Fruit fly (Drosophila melanogaster) whole organism, pupa: ENCODE measurements around the gene CG33272.

ENCODE experiments used
- CG10348 ChIP-seq: fragments of 200-800 bp; sonication (Bioruptor generic); IDR thresholded peaks from 2 replicates; pipeline ENCODE4 v1.3.6; 2022; ENCODE audit warnings: missing biosample characterization, missing genetic modification characterization
- CG12605 ChIP-seq: fragments of 200-800 bp; sonication (Bioruptor generic); IDR thresholded peaks from 2 replicates; pipeline ENCODE4 v1.3.6; 2022; ENCODE audit warnings: missing biosample characterization, missing genetic modification characterization
- CG13204 ChIP-seq: fragments of 200-800 bp; sonication (Bioruptor generic); optimal IDR thresholded peaks from 2 replicates; lab custom pipeline; 2018; ENCODE audit warnings: missing biosample characterization, mild to moderate bottlenecking, missing genetic modification characterization, moderate library complexity
- CG14655 ChIP-seq: fragments of 200-800 bp; sonication (Bioruptor generic); optimal IDR thresholded peaks from 3 replicates; lab custom pipeline; 2017; ENCODE audit warnings: mild to moderate bottlenecking, missing biosample characterization, missing genetic modification reagents, missing genetic modification characterization
- CG15710 ChIP-seq: fragments of 200-800 bp; sonication (Bioruptor generic); optimal IDR thresholded peaks from 2 replicates; lab custom pipeline; 2018; ENCODE audit warnings: missing biosample characterization, mild to moderate bottlenecking, missing genetic modification characterization, moderate library complexity
- CG17806 ChIP-seq: fragments of 200-800 bp; sonication (Bioruptor generic); optimal IDR thresholded peaks from 2 replicates; lab custom pipeline; 2018; ENCODE audit warnings: missing biosample characterization, mild to moderate bottlenecking, missing genetic modification characterization, moderate library complexity
- CG32121 ChIP-seq: fragments of 200-800 bp; sonication (Bioruptor generic); IDR thresholded peaks from 2 replicates; pipeline ENCODE4 v1.3.6; 2022; ENCODE audit warnings: missing biosample characterization, missing genetic modification characterization
- CG34367 ChIP-seq: fragments of 200-800 bp; sonication (Bioruptor generic); optimal IDR thresholded peaks from 2 replicates; lab custom pipeline; 2018; ENCODE audit warnings: missing biosample characterization, mild to moderate bottlenecking, missing genetic modification characterization
- CG4496 ChIP-seq: fragments of 200-800 bp; sonication (Bioruptor generic); IDR thresholded peaks from 3 replicates; pipeline ENCODE4 v1.3.6; 2022; ENCODE audit warnings: missing biosample characterization, missing genetic modification characterization
- CG8159 ChIP-seq: fragments of 200-800 bp; sonication (Bioruptor generic); optimal IDR thresholded peaks from 3 replicates; lab custom pipeline; 2018; ENCODE audit warnings: missing biosample characterization, mild to moderate bottlenecking, missing genetic modification characterization, moderate library complexity
- CG8301 ChIP-seq: fragments of 200-800 bp; sonication (Bioruptor generic); optimal IDR thresholded peaks from 2 replicates; lab custom pipeline; 2018; ENCODE audit warnings: missing biosample characterization, mild to moderate bottlenecking, missing genetic modification characterization
- CG9948 ChIP-seq: fragments of 200-800 bp; sonication (Bioruptor generic); optimal IDR thresholded peaks from 2 replicates; lab custom pipeline; 2018; ENCODE audit warnings: missing biosample characterization, mild to moderate bottlenecking, missing genetic modification characterization, moderate library complexity
- D1 ChIP-seq: fragments of 200-800 bp; sonication (Bioruptor generic); optimal IDR thresholded peaks from 2 replicates; lab custom pipeline; 2018; ENCODE audit warnings: missing biosample characterization, mild to moderate bottlenecking, missing genetic modification characterization, moderate library complexity
- EcR ChIP-seq: fragments of 200-800 bp; sonication (Bioruptor generic); optimal IDR thresholded peaks from 3 replicates; lab custom pipeline; 2019; ENCODE audit warnings: missing biosample characterization, missing genetic modification characterization, mild to moderate bottlenecking, moderate library complexity, missing genetic modification reagents
- Ets98B ChIP-seq: fragments of 200-800 bp; sonication (Bioruptor generic); IDR thresholded peaks from 2 replicates; pipeline ENCODE4 v1.3.6; 2022; ENCODE audit warnings: missing biosample characterization, missing genetic modification characterization
- Pif1A ChIP-seq: fragments of 200-800 bp; sonication (Bioruptor generic); optimal IDR thresholded peaks from 3 replicates; lab custom pipeline; 2016; ENCODE audit warnings: missing biosample characterization, missing genetic modification characterization
- Pif1B ChIP-seq: fragments of 200-800 bp; sonication (Bioruptor generic); optimal IDR thresholded peaks from 3 replicates; lab custom pipeline; 2016; ENCODE audit warnings: missing biosample characterization, missing genetic modification characterization
- Snoo ChIP-seq: fragments of 200-800 bp; sonication (Bioruptor generic); optimal IDR thresholded peaks from 3 replicates; lab custom pipeline; 2017; ENCODE audit warnings: missing biosample characterization, mild to moderate bottlenecking, missing genetic modification characterization, inconsistent platforms
- fd96Ca ChIP-seq: fragments of 200-800 bp; sonication (Bioruptor generic); IDR thresholded peaks from 3 replicates; pipeline ENCODE4 v1.3.6; 2022; ENCODE audit warnings: missing biosample characterization, missing genetic modification characterization
- gl ChIP-seq: fragments of 200-800 bp; sonication (Bioruptor generic); optimal IDR thresholded peaks from 2 replicates; lab custom pipeline; 2018; ENCODE audit warnings: missing biosample characterization, mild to moderate bottlenecking, missing genetic modification characterization
- rn ChIP-seq: fragments of 200-800 bp; sonication (Bioruptor generic); IDR thresholded peaks from 2 replicates; pipeline ENCODE4 v1.3.6; 2022; ENCODE audit warnings: missing biosample characterization, missing genetic modification characterization

The CG33272 gene

DNA sequence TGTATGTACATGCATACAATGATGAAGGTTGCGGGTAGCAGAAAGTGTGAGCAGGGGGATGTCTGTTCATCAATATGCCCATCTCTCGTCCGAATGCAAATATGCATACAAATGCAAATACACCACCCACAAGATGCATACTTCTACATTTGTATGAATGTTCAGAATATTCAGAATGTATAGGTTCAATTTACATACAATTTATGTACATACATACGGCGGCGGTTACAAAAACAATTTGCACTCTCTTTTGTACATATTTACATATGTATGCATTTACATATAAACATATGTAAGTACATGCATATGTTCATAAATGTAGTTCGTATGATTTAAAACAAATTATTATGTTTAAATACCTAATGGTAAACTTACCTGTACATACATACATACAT lies 18.5 kb downstream of the CG33272 start:
- no peak for TF ChIP-seq CG34367
- TF ChIP-seq Pif1A (GFP tag; lab: Kevin White, UChicago) = no peak

DNA sequence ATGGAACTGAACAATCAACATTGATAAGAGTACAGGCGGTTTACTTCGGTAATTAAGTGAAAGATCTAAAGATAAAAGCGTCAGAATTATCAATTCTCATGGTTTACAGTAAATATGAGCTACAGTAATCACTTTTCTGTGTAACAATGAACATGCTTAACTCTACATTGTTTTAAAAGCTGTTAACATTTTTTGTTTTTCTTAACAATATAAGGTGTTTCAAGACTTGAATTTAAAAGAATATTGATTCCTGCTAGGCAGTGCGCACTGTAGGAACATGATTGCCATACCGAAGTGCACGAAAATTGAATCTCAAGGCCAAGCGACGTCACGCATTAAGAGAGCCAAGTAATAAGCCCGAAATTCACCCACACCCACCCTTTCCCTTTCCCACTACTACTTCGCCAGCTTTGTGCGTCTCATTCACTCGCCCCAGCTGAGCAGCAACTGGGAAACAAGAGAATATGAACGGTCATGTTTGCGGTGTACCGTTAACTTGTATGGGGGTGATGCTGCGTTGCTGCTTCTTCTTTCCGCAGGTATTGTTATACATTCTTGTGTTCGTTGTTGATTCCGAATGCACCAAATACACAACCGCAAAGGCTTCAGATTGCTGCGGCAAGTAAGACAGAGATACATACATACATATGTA lies 19.0 kb downstream of the CG33272 start:
- no peak for TF ChIP-seq D1 (tag; lab: Kevin White, UChicago)
- peak; percentile 57 for TF ChIP-seq CG15710 (tag; lab: Kevin White, UChicago)
- no peak for TF ChIP-seq CG13204
- TF ChIP-seq CG12605 = peak; percentile 54
- peak; percentile 73 for TF ChIP-seq CG4496 (GFP tag; lab: Robert Waterston, UW)
- TF ChIP-seq rn (GFP tag; lab: Robert Waterston, UW) = 0 out of 2 replicates have a peak, but pooled peaks have one; percentile 8
- no peak for TF ChIP-seq Pif1B
- TF ChIP-seq CG17806 (tag; lab: Kevin White, UChicago) = peak; percentile 48
- peak; percentile 58 for TF ChIP-seq CG8159 (tag; lab: Kevin White, UChicago)
- peak; percentile 47 for TF ChIP-seq Pif1A (GFP tag; lab: Kevin White, UChicago)
- TF ChIP-seq Snoo (tag; lab: Kevin White, UChicago) = peak; percentile 73
- TF ChIP-seq gl (tag; lab: Kevin White, UChicago) = no peak
- no peak for TF ChIP-seq fd96Ca
- peak; percentile 25 for TF ChIP-seq CG34367
- peak; percentile 36 for TF ChIP-seq CG9948
- TF ChIP-seq Ets98B (GFP tag; lab: Robert Waterston, UW) = peak; percentile 8; the same call in 1 of the 2 replicates
- TF ChIP-seq CG32121 (GFP tag; lab: Robert Waterston, UW) = peak; percentile 61
- TF ChIP-seq CG10348 (GFP tag; lab: Robert Waterston, UW) = no peak
- TF ChIP-seq CG14655 = peak; percentile 58
- peak; percentile 51 for TF ChIP-seq CG8301
- TF ChIP-seq EcR (GFP tag; lab: Kevin White, UChicago) = no peak

DNA sequence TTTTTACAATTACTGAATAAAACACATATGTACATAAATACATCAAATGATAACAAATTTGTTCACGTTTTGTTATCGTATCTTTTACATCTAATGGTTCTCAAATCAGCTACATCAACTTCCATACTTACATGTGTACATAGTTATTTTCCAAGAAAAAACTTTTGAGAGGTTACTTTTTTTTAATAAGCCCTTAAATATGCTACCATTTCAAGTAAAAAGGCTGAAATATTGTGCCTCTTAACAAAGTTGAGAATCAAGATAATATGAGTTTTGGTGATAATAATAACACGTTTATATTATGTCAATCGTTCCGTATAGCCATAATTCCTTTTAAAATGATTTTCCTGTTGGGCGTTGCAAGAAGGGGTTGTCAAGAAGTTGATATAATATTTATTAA lies 19.9 kb downstream of the CG33272 start:
- TF ChIP-seq CG14655 = no peak
- TF ChIP-seq CG32121 (GFP tag; lab: Robert Waterston, UW) = no peak
- no peak for TF ChIP-seq CG10348 (GFP tag; lab: Robert Waterston, UW)
- TF ChIP-seq rn (GFP tag; lab: Robert Waterston, UW) = no peak
- no peak for TF ChIP-seq CG8301
- no peak for TF ChIP-seq Pif1A (GFP tag; lab: Kevin White, UChicago)
- no peak for TF ChIP-seq D1 (tag; lab: Kevin White, UChicago)
- no peak for TF ChIP-seq CG12605
- no peak for TF ChIP-seq Ets98B (GFP tag; lab: Robert Waterston, UW)
- TF ChIP-seq CG17806 (tag; lab: Kevin White, UChicago) = no peak
- TF ChIP-seq CG15710 (tag; lab: Kevin White, UChicago) = no peak
- no peak for TF ChIP-seq CG9948
- no peak for TF ChIP-seq CG13204
- TF ChIP-seq, all 21 proteins: peak for 0

DNA sequence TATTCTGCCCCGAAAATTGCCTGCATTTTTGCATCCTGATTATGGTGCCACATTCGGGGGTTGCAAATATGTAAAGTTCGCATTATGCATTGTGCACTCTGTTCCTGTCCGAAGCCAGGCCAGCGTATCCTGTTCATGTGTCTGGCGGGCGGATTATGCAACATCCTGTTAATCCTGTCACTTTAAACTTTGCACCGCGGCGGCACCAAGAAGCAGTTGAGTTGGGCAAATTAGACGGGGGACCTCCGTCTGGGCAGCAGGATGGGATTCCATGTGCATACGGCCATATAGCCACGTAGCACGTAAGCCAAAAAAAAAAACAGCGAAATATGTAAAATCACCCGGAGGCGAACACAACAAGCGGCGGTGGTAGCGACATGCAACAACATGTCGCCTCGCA lies 20.9 kb downstream of the CG33272 start:
- no peak for TF ChIP-seq Pif1A (GFP tag; lab: Kevin White, UChicago)
- TF ChIP-seq CG14655 = no peak
- no peak for TF ChIP-seq CG32121 (GFP tag; lab: Robert Waterston, UW)
- TF ChIP-seq CG12605 = no peak
- TF ChIP-seq CG34367 = no peak
- no peak for TF ChIP-seq fd96Ca
- no peak for TF ChIP-seq CG8301
- no peak for TF ChIP-seq CG9948
- no peak for TF ChIP-seq gl (tag; lab: Kevin White, UChicago)
- TF ChIP-seq CG17806 (tag; lab: Kevin White, UChicago) = no peak
- no peak for TF ChIP-seq CG13204
- TF ChIP-seq CG8159 (tag; lab: Kevin White, UChicago) = no peak
- no peak for TF ChIP-seq EcR (GFP tag; lab: Kevin White, UChicago)
- TF ChIP-seq CG10348 (GFP tag; lab: Robert Waterston, UW) = no peak
- TF ChIP-seq D1 (tag; lab: Kevin White, UChicago) = no peak
- TF ChIP-seq Snoo (tag; lab: Kevin White, UChicago) = no peak

DNA sequence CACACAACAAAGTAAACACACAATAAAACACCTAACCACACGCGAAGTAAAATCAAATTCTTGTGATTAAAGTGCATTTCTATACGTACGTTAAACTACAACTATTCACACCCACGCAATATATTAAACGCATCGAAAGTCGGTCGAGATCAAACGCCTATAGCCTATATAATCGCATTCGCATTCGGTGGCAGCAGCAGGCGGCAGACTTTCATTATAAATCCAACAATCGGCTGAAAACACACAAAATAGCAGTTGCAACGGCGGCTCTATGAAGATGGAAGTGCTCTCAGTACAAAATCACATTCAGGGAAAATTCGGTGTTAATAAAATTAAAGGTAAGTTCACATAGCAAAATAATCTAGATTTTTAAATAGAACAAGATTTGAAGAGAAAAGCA lies 22.1 kb downstream of the CG33272 start:
- TF ChIP-seq CG14655 (no peak), CG17806 (tag; lab: Kevin White, UChicago) (no peak), CG12605 (no peak), Pif1B (no peak), rn (GFP tag; lab: Robert Waterston, UW) (no peak), CG8301 (no peak), CG9948 (no peak), gl (tag; lab: Kevin White, UChicago) (no peak), CG4496 (GFP tag; lab: Robert Waterston, UW) (no peak), D1 (tag; lab: Kevin White, UChicago) (no peak), Ets98B (GFP tag; lab: Robert Waterston, UW) (no peak), CG32121 (GFP tag; lab: Robert Waterston, UW) (no peak), CG8159 (tag; lab: Kevin White, UChicago) (no peak), CG34367 (no peak), fd96Ca (no peak)

DNA sequence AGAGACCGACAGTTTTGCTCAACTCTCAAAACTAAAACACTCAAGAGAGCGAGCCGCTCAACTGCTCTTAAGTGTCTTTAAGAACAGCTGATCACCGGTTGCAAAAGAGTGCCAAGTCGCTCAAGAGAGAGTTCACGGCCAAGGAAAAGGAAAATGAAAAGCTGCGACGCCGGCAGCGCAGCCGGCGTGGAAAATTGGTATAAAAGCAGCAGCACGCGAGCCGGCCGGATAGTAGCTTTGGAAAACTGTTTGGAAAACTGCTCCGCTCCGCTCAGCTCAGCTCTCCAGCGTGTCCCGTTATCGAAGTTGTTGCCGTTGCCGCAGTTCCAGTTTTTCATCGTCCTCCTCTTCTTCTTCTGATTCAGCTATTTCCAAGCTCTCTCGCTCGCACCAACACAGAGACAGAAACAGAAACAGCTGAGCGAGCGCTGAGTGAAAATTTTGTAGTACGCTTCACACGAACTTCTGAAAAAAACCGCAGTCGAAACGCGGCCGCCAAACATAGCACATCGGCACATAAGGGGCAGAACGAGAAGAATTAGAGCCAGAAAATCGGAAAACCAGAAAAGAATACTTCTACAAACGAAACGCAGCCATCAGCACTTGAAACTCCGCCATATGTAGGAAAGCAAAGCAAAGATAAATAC lies 22.9 kb downstream of the CG33272 start, which contains the start of gene chrb:
Gene chrb, plus strand, starts transcription at position 224 of the 647 bp plus-strand sequence.
- TF ChIP-seq CG4496 (GFP tag; lab: Robert Waterston, UW) (peak; percentile 79), CG32121 (GFP tag; lab: Robert Waterston, UW) (peak; percentile 81), CG15710 (tag; lab: Kevin White, UChicago) (peak; percentile 5), rn (GFP tag; lab: Robert Waterston, UW) (no peak), CG8301 (peak; percentile 8), CG9948 (no peak), Pif1B (peak; percentile 47), CG14655 (peak; percentile 15), Snoo (tag; lab: Kevin White, UChicago) (peak; percentile 52), CG8159 (tag; lab: Kevin White, UChicago) (peak; percentile 24), CG13204 (peak; percentile 56), CG34367 (peak; percentile 21), CG12605 (peak; percentile 66), CG17806 (tag; lab: Kevin White, UChicago) (no peak), CG10348 (GFP tag; lab: Robert Waterston, UW) (no peak), gl (tag; lab: Kevin White, UChicago) (peak; percentile 4), EcR (GFP tag; lab: Kevin White, UChicago) (peak; percentile 71), Ets98B (GFP tag; lab: Robert Waterston, UW) (peak; percentile 68), fd96Ca (no peak; the same call in 2 of the 3 replicates), Pif1A (GFP tag; lab: Kevin White, UChicago) (no peak), D1 (tag; lab: Kevin White, UChicago) (no peak)
